Fruit fly (Drosophila melanogaster) whole organism, wandering third instar larva: Measurements from ENCODE around the gene Acp95EF.

Experiments used
- CG9705 ChIP-seq: fragments of 200-800 bp; sonication (Bioruptor generic); optimal IDR thresholded peaks from 2 replicates; lab custom pipeline; 2018; ENCODE audit warnings: missing biosample characterization, mild to moderate bottlenecking, missing genetic modification characterization
- Dfd ChIP-seq: fragments of >200 bp; optimal IDR thresholded peaks from 2 replicates; lab custom pipeline; 2017; ENCODE audit warnings: missing biosample characterization, missing genetic modification characterization
- Mio ChIP-seq: sonication (Bioruptor generic); optimal IDR thresholded peaks from 2 replicates; lab custom pipeline; 2016; ENCODE audit warnings: missing biosample characterization, missing genetic modification characterization
- Vsx2 ChIP-seq: fragments of 200-300, 225-300 bp; sonication (Bioruptor generic); optimal IDR thresholded peaks from 2 replicates; lab custom pipeline; 2018; ENCODE audit warnings: missing biosample characterization, missing genetic modification characterization; ENCODE audit not compliant: partially characterized antibody
- h ChIP-seq: fragments of 200-800 bp; sonication (Bioruptor generic); optimal IDR thresholded peaks from 3 replicates; lab custom pipeline; 2016; ENCODE audit warnings: missing biosample characterization, mild to moderate bottlenecking, missing genetic modification characterization
- lola ChIP-seq: fragments of >200 bp; optimal IDR thresholded peaks from 2 replicates; lab custom pipeline; 2017; ENCODE audit warnings: missing biosample characterization, missing genetic modification characterization
- sage ChIP-seq: fragments of 200-800 bp; sonication (Bioruptor generic); optimal IDR thresholded peaks from 2 replicates; lab custom pipeline; 2016; ENCODE audit warnings: missing biosample characterization, mild to moderate bottlenecking, missing genetic modification characterization
- tai ChIP-seq: sonication (Bioruptor generic); optimal IDR thresholded peaks from 2 replicates; lab custom pipeline; 2016; ENCODE audit warnings: missing biosample characterization, missing genetic modification characterization

- no peak for TF ChIP-seq sage (GFP tag; lab: Kevin White, UChicago)
- no peak for TF ChIP-seq tai (GFP tag; lab: Kevin White, UChicago)
- TF ChIP-seq lola: no peak
- no peak for TF ChIP-seq Mio (GFP tag; lab: Kevin White, UChicago)
- no peak for TF ChIP-seq CG9705
- no peak for TF ChIP-seq h (GFP tag; lab: Kevin White, UChicago)
- no peak for TF ChIP-seq Vsx2 (GFP tag; lab: Kevin White, UChicago)
- TF ChIP-seq Dfd (GFP tag; lab: Kevin White, UChicago): no peak
Measured at dm6 chr3R:24260411-24260810, 31.6 kb downstream of the Acp95EF start.
